Fruit fly (Drosophila melanogaster) whole organism, embryonic: ENCODE data around the gene CG5386.
A peak's percentile ranks its signal among the peaks of the same experiment; 100 is the strongest.

ENCODE experiments used
- Aef1 ChIP-seq: fragments of 200-800 bp; sonication (Bioruptor generic); IDR thresholded peaks from 3 replicates; pipeline ENCODE4 v1.3.6; 2022; ENCODE audit warnings: missing biosample characterization, missing genetic modification characterization
- Atf6 ChIP-seq: fragments of 200-800 bp; sonication (Bioruptor generic); IDR thresholded peaks from 2 replicates; pipeline ENCODE4 v1.3.6; 2022; ENCODE audit warnings: missing biosample characterization, missing genetic modification characterization
- Bteb2 ChIP-seq: fragments of 200-800 bp; sonication (Bioruptor generic); optimal IDR thresholded peaks from 2 replicates; lab custom pipeline; 2016; ENCODE audit warnings: missing biosample characterization, missing genetic modification characterization
- CG10267 ChIP-seq: fragments of 200-800 bp; sonication (Bioruptor generic); optimal IDR thresholded peaks from 2 replicates; lab custom pipeline; 2018; ENCODE audit warnings: missing biosample characterization, mild to moderate bottlenecking, missing genetic modification characterization, moderate library complexity
- CG10979 ChIP-seq: fragments of 200-800 bp; sonication (Bioruptor generic); optimal IDR thresholded peaks from 2 replicates; lab custom pipeline; 2018; ENCODE audit warnings: missing biosample characterization, mild to moderate bottlenecking, missing genetic modification characterization, moderate library complexity
- CG11456 ChIP-seq: fragments of 200-800 bp; sonication (Bioruptor generic); IDR thresholded peaks from 3 replicates; pipeline ENCODE4 v1.3.6; 2022; ENCODE audit warnings: missing biosample characterization, missing genetic modification characterization
- CG12391 ChIP-seq: fragments of 200-800 bp; sonication (Bioruptor generic); optimal IDR thresholded peaks from 3 replicates; lab custom pipeline; 2018; ENCODE audit warnings: missing biosample characterization, mild to moderate bottlenecking, missing genetic modification characterization, moderate library complexity
- CG12659 ChIP-seq: fragments of 200-800 bp; sonication (Bioruptor generic); optimal IDR thresholded peaks from 3 replicates; lab custom pipeline; 2017; ENCODE audit warnings: mild to moderate bottlenecking, missing biosample characterization, missing genetic modification reagents, missing genetic modification characterization
- CG13424 ChIP-seq: fragments of 200-800 bp; sonication (Bioruptor generic); optimal IDR thresholded peaks from 2 replicates; lab custom pipeline; 2019; ENCODE audit warnings: missing biosample characterization, mild to moderate bottlenecking, missing genetic modification characterization, moderate library complexity
- CG14050 ChIP-seq: fragments of 200-800 bp; sonication (Bioruptor generic); IDR thresholded peaks from 3 replicates; pipeline ENCODE4 v1.3.6; 2022; ENCODE audit warnings: missing biosample characterization, missing genetic modification characterization
- CG14441 ChIP-seq: fragments of 200-800 bp; sonication (Bioruptor generic); IDR thresholded peaks from 2 replicates; pipeline ENCODE4 v1.3.6; 2022; ENCODE audit warnings: missing biosample characterization, missing genetic modification characterization
- CG14860 ChIP-seq: fragments of 200-800 bp; sonication (Bioruptor generic); IDR thresholded peaks from 3 replicates; pipeline ENCODE4 v1.3.6; 2022; ENCODE audit warnings: missing biosample characterization, missing genetic modification characterization; ENCODE audit not compliant: partially characterized antibody
- CG15269 ChIP-seq: fragments of 200-800 bp; sonication (Bioruptor generic); optimal IDR thresholded peaks from 2 replicates; lab custom pipeline; 2018; ENCODE audit warnings: missing biosample characterization, mild to moderate bottlenecking, missing genetic modification characterization, moderate library complexity
- CG17186 ChIP-seq: fragments of 200-800 bp; sonication (Bioruptor generic); optimal IDR thresholded peaks from 3 replicates; lab custom pipeline; 2017; ENCODE audit warnings: missing biosample characterization, missing genetic modification reagents, missing genetic modification characterization
- CG17385 ChIP-seq: fragments of 200-800 bp; sonication (Bioruptor generic); optimal IDR thresholded peaks from 3 replicates; lab custom pipeline; 2018; ENCODE audit warnings: missing biosample characterization, mild to moderate bottlenecking, missing genetic modification characterization
- CG18476 ChIP-seq: fragments of 200-800 bp; sonication (Bioruptor generic); optimal IDR thresholded peaks from 2 replicates; lab custom pipeline; 2016; ENCODE audit warnings: missing biosample characterization, mild to moderate bottlenecking, missing genetic modification characterization
- CG2120 ChIP-seq: fragments of 200-800 bp; sonication (Bioruptor generic); optimal IDR thresholded peaks from 3 replicates; lab custom pipeline; 2016; ENCODE audit warnings: missing biosample characterization, missing genetic modification characterization
- CG4360 ChIP-seq: fragments of 200-800 bp; sonication (Bioruptor generic); IDR thresholded peaks from 2 replicates; pipeline ENCODE4 v1.3.6; 2022; ENCODE audit warnings: missing biosample characterization, missing genetic modification characterization
- CG4854 ChIP-seq: fragments of 200-800 bp; sonication (Bioruptor generic); optimal IDR thresholded peaks from 2 replicates; lab custom pipeline; 2016; ENCODE audit warnings: missing biosample characterization, missing genetic modification characterization, inconsistent platforms
- CG5180 ChIP-seq: fragments of 200-800 bp; sonication (Bioruptor generic); optimal IDR thresholded peaks from 3 replicates; lab custom pipeline; 2017; ENCODE audit warnings: missing biosample characterization, missing genetic modification characterization, mild to moderate bottlenecking, moderate library complexity, missing genetic modification reagents
- CG7271 ChIP-seq: fragments of 200-800 bp; sonication (Bioruptor generic); optimal IDR thresholded peaks from 2 replicates; lab custom pipeline; 2018; ENCODE audit warnings: missing biosample characterization, mild to moderate bottlenecking, missing genetic modification characterization, moderate library complexity
- CG7786 ChIP-seq: fragments of 200-800 bp; sonication (Bioruptor generic); optimal IDR thresholded peaks from 2 replicates; lab custom pipeline; 2016; ENCODE audit warnings: missing biosample characterization, missing genetic modification characterization
- CG8089 ChIP-seq: fragments of 200-800 bp; sonication (Bioruptor generic); optimal IDR thresholded peaks from 3 replicates; lab custom pipeline; 2016; ENCODE audit warnings: missing biosample characterization, missing genetic modification characterization
- CG9797 ChIP-seq: fragments of 200-800 bp; sonication (Bioruptor generic); optimal IDR thresholded peaks from 3 replicates; lab custom pipeline; 2018; ENCODE audit warnings: missing biosample characterization, mild to moderate bottlenecking, missing genetic modification characterization
- Chrac-16 ChIP-seq: fragments of 200-800 bp; sonication (Bioruptor generic); optimal IDR thresholded peaks from 3 replicates; lab custom pipeline; 2016; ENCODE audit warnings: missing biosample characterization, missing genetic modification characterization
- D19A ChIP-seq: fragments of 200-800 bp; optimal IDR thresholded peaks from 3 replicates; lab custom pipeline; 2019; ENCODE audit warnings: missing biosample characterization, mild to moderate bottlenecking, missing genetic modification characterization, moderate library complexity
- Eip74EF ChIP-seq, 2 experiments: fragments of 200-800 bp in 1 of 2; fragments of >200 bp in 1 of 2; sonication (Bioruptor generic) in 1 of 2; optimal IDR thresholded peaks; 2 replicates each; lab custom pipeline; 2017 to 2019; ENCODE audit warnings: missing biosample characterization in 2 of 2, missing genetic modification characterization in 2 of 2, mild to moderate bottlenecking in 1 of 2, moderate library complexity in 1 of 2
- Fer2 ChIP-seq: fragments of 200-800 bp; sonication (Bioruptor generic); optimal IDR thresholded peaks from 2 replicates; lab custom pipeline; 2018; ENCODE audit warnings: missing biosample characterization, mild to moderate bottlenecking, missing genetic modification characterization, moderate library complexity
- Hand ChIP-seq: fragments of 200-800 bp; sonication (Bioruptor generic); optimal IDR thresholded peaks from 2 replicates; lab custom pipeline; 2017; ENCODE audit warnings: mild to moderate bottlenecking, missing biosample characterization, missing genetic modification reagents, missing genetic modification characterization
- Hey ChIP-seq: fragments of 200-800 bp; sonication (Bioruptor generic); optimal IDR thresholded peaks from 3 replicates; lab custom pipeline; 2018; ENCODE audit warnings: missing biosample characterization, mild to moderate bottlenecking, missing genetic modification characterization
- Lhr ChIP-seq: fragments of 200-800 bp; sonication (Bioruptor generic); optimal IDR thresholded peaks from 3 replicates; lab custom pipeline; 2017; ENCODE audit warnings: mild to moderate bottlenecking, missing biosample characterization, missing genetic modification reagents, missing genetic modification characterization
- Max ChIP-seq: fragments of 200-800 bp; sonication (Bioruptor generic); optimal IDR thresholded peaks from 2 replicates; lab custom pipeline; 2016; ENCODE audit warnings: missing biosample characterization, mild to moderate bottlenecking, missing genetic modification characterization
- NC2α ChIP-seq: fragments of 200-800 bp; sonication (Bioruptor generic); optimal IDR thresholded peaks from 2 replicates; lab custom pipeline; 2016; ENCODE audit warnings: missing biosample characterization, missing genetic modification characterization
- Pdp1 ChIP-seq, 2 experiments: fragments of 200-800 bp; sonication (Bioruptor generic); optimal IDR thresholded peaks; 3 replicates each; lab custom pipeline; 2016; ENCODE audit warnings: missing biosample characterization in 2 of 2, missing genetic modification characterization in 2 of 2, mild to moderate bottlenecking in 1 of 2, moderate library complexity in 1 of 2
- Rx ChIP-seq: fragments of 200-800 bp; sonication (Bioruptor generic); IDR thresholded peaks from 2 replicates; pipeline ENCODE4 v1.3.6; 2022; ENCODE audit warnings: missing biosample characterization, missing genetic modification characterization
- Stat92E ChIP-seq, 3 experiments: fragments of >200 bp in 2 of 3; fragments of 200-800 bp in 1 of 3; sonication (Bioruptor generic) in 1 of 3; optimal IDR thresholded peaks; 2 replicates each; lab custom pipeline; 2017 to 2019; ENCODE audit warnings: missing biosample characterization in 3 of 3, missing genetic modification characterization in 3 of 3, mild to moderate bottlenecking in 1 of 3, moderate library complexity in 1 of 3
- Tbp ChIP-seq: fragments of >200 bp; optimal IDR thresholded peaks from 2 replicates; lab custom pipeline; 2018; ENCODE audit warnings: missing biosample characterization, missing genetic modification characterization
- abd-A ChIP-seq: fragments of 200-800 bp; sonication (Bioruptor generic); optimal IDR thresholded peaks from 3 replicates; lab custom pipeline; 2019; ENCODE audit warnings: missing biosample characterization, mild to moderate bottlenecking, missing genetic modification characterization, moderate library complexity
- amos ChIP-seq: fragments of 200-800 bp; sonication (Bioruptor generic); IDR thresholded peaks from 2 replicates; pipeline ENCODE4 v1.3.6; 2022; ENCODE audit warnings: missing biosample characterization, missing genetic modification characterization; ENCODE audit not compliant: partially characterized antibody
- caup ChIP-seq: fragments of 200-800 bp; sonication (Bioruptor generic); optimal IDR thresholded peaks from 3 replicates; lab custom pipeline; 2017; ENCODE audit warnings: missing biosample characterization, mild to moderate bottlenecking, missing genetic modification characterization, moderate library complexity; ENCODE audit not compliant: severe bottlenecking
- dpn ChIP-seq, 2 experiments: fragments of 200-800 bp; sonication (Bioruptor generic); optimal IDR thresholded peaks; 3 replicates each; lab custom pipeline; 2016; ENCODE audit warnings: missing biosample characterization in 2 of 2, missing genetic modification characterization in 2 of 2
- esg ChIP-seq: fragments of 200-800 bp; sonication (Bioruptor generic); conservative IDR thresholded peaks from 2 replicates; pipeline ENCODE4 v1.3.6; 2022; ENCODE audit warnings: missing biosample characterization, missing genetic modification characterization
- gfzf ChIP-seq: fragments of 200-800 bp; sonication (Bioruptor generic); optimal IDR thresholded peaks from 2 replicates; lab custom pipeline; 2016; ENCODE audit warnings: missing biosample characterization, mild to moderate bottlenecking, missing genetic modification characterization, moderate library complexity
- lbe ChIP-seq: fragments of 200-800 bp; sonication (Bioruptor generic); optimal IDR thresholded peaks from 2 replicates; lab custom pipeline; 2016; ENCODE audit warnings: missing biosample characterization, mild to moderate bottlenecking, missing genetic modification characterization
- nerfin-1 ChIP-seq: fragments of 200-800 bp; sonication (Bioruptor generic); optimal IDR thresholded peaks from 3 replicates; lab custom pipeline; 2019; ENCODE audit warnings: missing biosample characterization, mild to moderate bottlenecking, missing genetic modification characterization, moderate library complexity
- pnt ChIP-seq: fragments of 200-800 bp; sonication (Bioruptor generic); optimal IDR thresholded peaks from 3 replicates; lab custom pipeline; 2016; ENCODE audit warnings: missing biosample characterization, missing genetic modification characterization
- sens ChIP-seq: fragments of 200-800 bp; sonication (Bioruptor generic); peaks from one replicate; lab custom pipeline; 2016; ENCODE audit warnings: missing biosample characterization, missing genetic modification characterization

Gene CG5386

dm6 chr3R:22367126-22368076 lies 25.4 kb upstream of the CG5386 start, which contains the start of the genes Polr3F and PyK (continued):
- TF ChIP-seq pnt (GFP tag; lab: Kevin White, UChicago) (no peak), NC2α (GFP tag; lab: Kevin White, UChicago) (no peak), Rx (GFP tag; lab: Robert Waterston, UW) (no peak), Stat92E (GFP tag; optimal IDR thresholded peaks at IDR 0.05; lab: Kevin White, UChicago) (peak in 1 of 3 experiments; percentile 51), CG10267 (peak; percentile 60), nerfin-1 (tag; lab: Kevin White, UChicago) (no peak), Hand (GFP tag; lab: Kevin White, UChicago) (no peak), CG17186 (GFP tag; lab: Kevin White, UChicago) (no peak), abd-A (tag; lab: Kevin White, UChicago) (peak; percentile 29), CG9797 (GFP tag; lab: Kevin White, UChicago) (peak; percentile 40), sens (GFP tag; lab: Kevin White, UChicago) (peak; percentile 80), Pdp1 (GFP tag; optimal IDR thresholded peaks at IDR 0.05; lab: Kevin White, UChicago) (peak in 1 of 2 experiments; percentile 79), CG2120 (GFP tag; lab: Kevin White, UChicago) (peak; percentile 52), CG12391 (tag; lab: Kevin White, UChicago) (peak; percentile 73), CG14860 (GFP tag; lab: Robert Waterston, UW) (no peak), lbe (GFP tag; lab: Kevin White, UChicago) (peak; percentile 32), CG11456 (GFP tag; lab: Robert Waterston, UW) (no peak), CG7271 (tag; lab: Kevin White, UChicago) (no peak), CG14050 (GFP tag; lab: Robert Waterston, UW) (no peak), amos (GFP tag; lab: Robert Waterston, UW) (no peak; the same call in 1 of the 2 replicates), CG15269 (tag; lab: Kevin White, UChicago) (peak; percentile 52), Atf6 (GFP tag; lab: Robert Waterston, UW) (peak; percentile 48; the same call in 1 of the 2 replicates), CG7786 (GFP tag; lab: Kevin White, UChicago) (no peak), CG8089 (GFP tag; lab: Kevin White, UChicago) (no peak), CG12659 (GFP tag; lab: Kevin White, UChicago) (peak; percentile 53), CG10979 (peak; percentile 1), Eip74EF (GFP tag; optimal IDR thresholded peaks at IDR 0.05; lab: Kevin White, UChicago) (no peak), CG14441 (GFP tag; lab: Robert Waterston, UW) (peak; percentile 36; the same call in 1 of the 2 replicates), Tbp (GFP tag; lab: Kevin White, UChicago) (no peak), Lhr (GFP tag; lab: Kevin White, UChicago) (peak; percentile 34), Chrac-16 (GFP tag; lab: Kevin White, UChicago) (peak; percentile 8), esg (GFP tag; lab: Robert Waterston, UW) (no peak), CG4854 (GFP tag; lab: Kevin White, UChicago) (peak; percentile 27), Aef1 (peak; percentile 12; the same call in 1 of the 3 replicates), dpn (GFP tag; optimal IDR thresholded peaks at IDR 0.05; lab: Kevin White, UChicago) (peak in 1 of 2 experiments; percentile 23), Max (peak; percentile 33), CG5180 (no peak), caup (GFP tag; lab: Kevin White, UChicago) (peak; percentile 38), Bteb2 (peak; percentile 6), D19A (tag; lab: Kevin White, UChicago) (peak; percentile 7), CG18476 (GFP tag; lab: Kevin White, UChicago) (peak; percentile 24), CG17385 (GFP tag; lab: Kevin White, UChicago) (peak; percentile 98), gfzf (peak; percentile 79), CG4360 (GFP tag; lab: Robert Waterston, UW) (no peak), Hey (no peak), CG13424 (peak; percentile 46), Fer2 (tag; lab: Kevin White, UChicago) (no peak)
